Worm (Caenorhabditis elegans) whole organism, mixed stage, embryonic: Measurements from ENCODE around the gene K01D12.9.

Experiments
- M03D4.4 ChIP-seq: sonication (generic microtip); optimal IDR thresholded peaks from 2 replicates; lab custom pipeline; 2017; ENCODE audit warnings: mild to moderate bottlenecking, missing genetic modification characterization, missing compliant biosample characterization
- bed-3 ChIP-seq: fragments of 200-800 bp; sonication (Bioruptor generic); optimal IDR thresholded peaks from 3 replicates; lab custom pipeline; 2018; ENCODE audit warnings: mild to moderate bottlenecking, missing genetic modification characterization, moderate library complexity, missing compliant biosample characterization
- blmp-1 ChIP-seq: fragments of 150-350 bp; optimal IDR thresholded peaks from 2 replicates; lab custom pipeline; 2014; ENCODE audit warnings: missing biosample characterization, missing genetic modification characterization
- ceh-39 ChIP-seq: fragments of 150-350 bp; optimal IDR thresholded peaks from 2 replicates; lab custom pipeline; 2014; ENCODE audit warnings: missing biosample characterization, missing genetic modification characterization
- ceh-43 ChIP-seq: fragments of 200-800 bp; sonication (Bioruptor generic); optimal IDR thresholded peaks from 2 replicates; lab custom pipeline; 2018; ENCODE audit warnings: mild to moderate bottlenecking, missing genetic modification characterization, moderate library complexity, missing compliant biosample characterization
- ceh-83 ChIP-seq: fragments of 200-800 bp; sonication (Bioruptor generic); optimal IDR thresholded peaks from 2 replicates; lab custom pipeline; 2018; ENCODE audit warnings: mild to moderate bottlenecking, missing genetic modification characterization, missing compliant biosample characterization
- ces-1 ChIP-seq: fragments of 150-350 bp; optimal IDR thresholded peaks from 2 replicates; lab custom pipeline; 2014; ENCODE audit warnings: missing biosample characterization, missing genetic modification reagents, missing genetic modification characterization
- cnd-1 ChIP-seq: fragments of 200-800 bp; sonication (Bioruptor generic); optimal IDR thresholded peaks from 2 replicates; lab custom pipeline; 2018; ENCODE audit warnings: mild to moderate bottlenecking, missing genetic modification characterization, missing compliant biosample characterization
- drap-1 ChIP-seq: fragments of 200-800 bp; sonication (Bioruptor generic); optimal IDR thresholded peaks from 3 replicates; lab custom pipeline; 2018; ENCODE audit warnings: mild to moderate bottlenecking, missing genetic modification characterization, missing compliant biosample characterization
- elt-1 ChIP-seq: sonication (generic microtip); optimal IDR thresholded peaks from 2 replicates; lab custom pipeline; 2017; ENCODE audit warnings: missing genetic modification characterization, mild to moderate bottlenecking, missing compliant biosample characterization, antibody characterized with exemption, moderate library complexity, borderline replicate concordance; ENCODE audit not compliant: insufficient read depth
- elt-3 ChIP-seq: fragments of 150-350 bp; optimal IDR thresholded peaks from 2 replicates; lab custom pipeline; 2014; ENCODE audit warnings: missing biosample characterization, missing genetic modification characterization
- flh-1 ChIP-seq: fragments of 200-800 bp; sonication (Bioruptor generic); optimal IDR thresholded peaks from 2 replicates; lab custom pipeline; 2018; ENCODE audit warnings: mild to moderate bottlenecking, missing genetic modification characterization, moderate library complexity, missing compliant biosample characterization
- ham-2 ChIP-seq: fragments of 200-800 bp; sonication (Bioruptor generic); optimal IDR thresholded peaks from 2 replicates; lab custom pipeline; 2018; ENCODE audit warnings: mild to moderate bottlenecking, missing genetic modification characterization, missing compliant biosample characterization
- hlh-1 ChIP-seq: fragments of 150-350 bp; optimal IDR thresholded peaks from 2 replicates; lab custom pipeline; 2014; ENCODE audit warnings: missing biosample characterization, missing genetic modification reagents, missing genetic modification characterization
- lin-13 ChIP-seq: fragments of 150-350 bp; optimal IDR thresholded peaks from 2 replicates; lab custom pipeline; 2014; ENCODE audit warnings: missing biosample characterization, missing genetic modification characterization
- lin-32 ChIP-seq: fragments of 200-800 bp; sonication (Bioruptor generic); optimal IDR thresholded peaks from 2 replicates; lab custom pipeline; 2018; ENCODE audit warnings: mild to moderate bottlenecking, missing genetic modification characterization, missing compliant biosample characterization
- lsy-2 ChIP-seq: fragments of 150-350 bp; optimal IDR thresholded peaks from 2 replicates; lab custom pipeline; 2014; ENCODE audit warnings: missing biosample characterization, missing genetic modification characterization
- mab-5 ChIP-seq: fragments of 150-350 bp; optimal IDR thresholded peaks from 2 replicates; lab custom pipeline; 2014; ENCODE audit warnings: missing biosample characterization, missing genetic modification characterization
- mep-1 ChIP-seq: fragments of 150-350 bp; optimal IDR thresholded peaks from 2 replicates; lab custom pipeline; 2017; ENCODE audit warnings: missing biosample characterization, missing genetic modification reagents, missing genetic modification characterization, inconsistent platforms
- mls-2 ChIP-seq: sonication (generic microtip); optimal IDR thresholded peaks from 2 replicates; lab custom pipeline; 2016; ENCODE audit warnings: mild to moderate bottlenecking, missing genetic modification characterization, moderate library complexity, missing compliant biosample characterization
- nhr-12 ChIP-seq: fragments of 150-350 bp; optimal IDR thresholded peaks from 2 replicates; lab custom pipeline; 2014; ENCODE audit warnings: missing biosample characterization, missing genetic modification characterization
- nhr-2 ChIP-seq: fragments of 150-350 bp; optimal IDR thresholded peaks from 2 replicates; lab custom pipeline; 2014; ENCODE audit warnings: missing biosample characterization, missing genetic modification characterization
- nhr-237 ChIP-seq: fragments of 150-350 bp; optimal IDR thresholded peaks from 2 replicates; lab custom pipeline; 2014; ENCODE audit warnings: missing biosample characterization, missing genetic modification characterization
- nhr-28 ChIP-seq: fragments of 150-350 bp; optimal IDR thresholded peaks from 2 replicates; lab custom pipeline; 2014; ENCODE audit warnings: missing biosample characterization, missing genetic modification characterization
- nhr-76 ChIP-seq: sonication (generic microtip); optimal IDR thresholded peaks from 2 replicates; lab custom pipeline; 2017; ENCODE audit warnings: missing biosample characterization, missing genetic modification characterization
- pha-4 ChIP-seq: fragments of 150-350 bp; optimal IDR thresholded peaks from 2 replicates; lab custom pipeline; 2018; ENCODE audit warnings: missing biosample characterization, missing genetic modification reagents, missing genetic modification characterization
- sem-2 ChIP-seq: fragments of 200-800 bp; sonication (Bioruptor generic); optimal IDR thresholded peaks from 2 replicates; lab custom pipeline; 2018; ENCODE audit warnings: mild to moderate bottlenecking, missing genetic modification characterization, missing compliant biosample characterization
- snpc-4 ChIP-seq: fragments of 150-350 bp; optimal IDR thresholded peaks from 2 replicates; lab custom pipeline; 2014; ENCODE audit warnings: missing biosample characterization, missing genetic modification characterization
- unc-120 ChIP-seq: sonication (generic microtip); optimal IDR thresholded peaks from 2 replicates; lab custom pipeline; 2017; ENCODE audit warnings: missing genetic modification characterization, missing compliant biosample characterization; ENCODE audit not compliant: poor library complexity, severe bottlenecking
- unc-62 ChIP-seq: fragments of 150-350 bp; optimal IDR thresholded peaks from 2 replicates; lab custom pipeline; 2014; ENCODE audit warnings: missing biosample characterization, missing genetic modification reagents, missing genetic modification characterization
- zip-8 ChIP-seq: fragments of 150-350 bp; optimal IDR thresholded peaks from 2 replicates; lab custom pipeline; 2014; ENCODE audit warnings: missing biosample characterization, missing genetic modification characterization
- ztf-11 ChIP-seq: fragments of 150-350 bp; optimal IDR thresholded peaks from 2 replicates; lab custom pipeline; 2014; ENCODE audit warnings: missing biosample characterization, missing genetic modification characterization

The K01D12.9 gene

DNA sequence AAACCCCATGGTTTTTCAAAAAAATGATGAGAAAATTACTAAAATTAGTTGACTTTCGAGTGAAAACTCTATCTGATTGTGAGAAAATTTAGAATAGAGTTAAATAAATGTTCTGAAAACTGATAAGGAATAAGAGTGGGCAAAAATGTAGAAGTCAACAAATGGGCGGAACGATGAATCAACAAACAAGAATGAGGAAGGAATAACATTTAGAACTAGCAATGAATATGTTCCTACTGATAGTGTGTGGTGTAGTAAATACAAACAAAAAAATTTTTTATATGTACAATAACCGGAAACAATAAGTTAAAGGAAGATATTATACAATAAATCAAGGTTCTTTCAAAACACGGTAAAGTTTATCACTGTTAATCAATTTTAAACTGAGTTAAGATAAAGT, 39.3 kb upstream of the K01D12.9 start, which contains the start of gene pals-39:
Gene pals-39 (minus strand): TSS at position 101 of the 400 bp plus-strand sequence.
- TF ChIP-seq drap-1 (GFP tag; lab: Kevin White, UChicago) (no peak), ceh-43 (GFP tag; lab: Kevin White, UChicago) (no peak), cnd-1 (tag; lab: Kevin White, UChicago) (no peak), ces-1 (GFP tag; lab: Kevin White, UChicago) (no peak), elt-3 (no peak), lsy-2 (tag; lab: Kevin White, UChicago) (no peak), blmp-1 (no peak), nhr-237 (tag; lab: Kevin White, UChicago) (no peak), lin-13 (tag; lab: Kevin White, UChicago) (no peak), snpc-4 (tag; lab: Kevin White, UChicago) (no peak), ceh-39 (no peak), ceh-83 (GFP tag; lab: Kevin White, UChicago) (no peak), flh-1 (GFP tag; lab: Kevin White, UChicago) (no peak), pha-4 (tag; lab: Kevin White, UChicago) (no peak), mls-2 (tag; lab: Kevin White, UChicago) (no peak), elt-1 (tag; lab: Kevin White, UChicago) (no peak), lin-32 (GFP tag; lab: Kevin White, UChicago) (no peak), zip-8 (no peak)

DNA sequence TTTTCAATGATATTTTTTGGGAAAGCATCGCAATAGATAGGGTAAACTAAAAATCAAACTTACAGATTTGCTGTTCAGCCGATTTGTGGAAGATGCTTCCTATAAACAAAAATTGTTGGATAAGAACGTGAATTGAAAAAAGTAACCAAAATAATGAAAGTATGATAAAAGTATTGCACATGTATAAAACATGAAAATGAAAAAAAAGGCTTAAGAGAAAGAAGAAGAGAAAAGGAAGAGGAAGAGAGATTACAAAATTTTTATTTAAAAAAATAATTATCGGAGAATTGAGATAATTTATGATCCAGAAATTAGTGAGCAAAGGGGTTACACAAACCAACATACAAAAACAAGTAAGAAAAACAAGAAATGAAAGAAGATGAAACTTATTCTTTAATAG, 37.0 kb upstream of the K01D12.9 start, which contains the start of gene pals-37:
Gene pals-37 (minus strand): TSS at position 101 of the 400 bp plus-strand sequence.
- TF ChIP-seq hlh-1 (no peak), drap-1 (GFP tag; lab: Kevin White, UChicago) (no peak), ham-2 (GFP tag; lab: Kevin White, UChicago) (no peak), lsy-2 (tag; lab: Kevin White, UChicago) (no peak), unc-120 (tag; lab: Kevin White, UChicago) (no peak), sem-2 (no peak), nhr-76 (tag; lab: Kevin White, UChicago) (no peak), elt-3 (no peak), nhr-28 (tag; lab: Kevin White, UChicago) (no peak), nhr-12 (tag; lab: Kevin White, UChicago) (no peak), cnd-1 (tag; lab: Kevin White, UChicago) (no peak), elt-1 (tag; lab: Kevin White, UChicago) (no peak), mab-5 (tag; lab: Kevin White, UChicago) (no peak)
- TF ChIP-seq, all 35 proteins: peak for 0

DNA sequence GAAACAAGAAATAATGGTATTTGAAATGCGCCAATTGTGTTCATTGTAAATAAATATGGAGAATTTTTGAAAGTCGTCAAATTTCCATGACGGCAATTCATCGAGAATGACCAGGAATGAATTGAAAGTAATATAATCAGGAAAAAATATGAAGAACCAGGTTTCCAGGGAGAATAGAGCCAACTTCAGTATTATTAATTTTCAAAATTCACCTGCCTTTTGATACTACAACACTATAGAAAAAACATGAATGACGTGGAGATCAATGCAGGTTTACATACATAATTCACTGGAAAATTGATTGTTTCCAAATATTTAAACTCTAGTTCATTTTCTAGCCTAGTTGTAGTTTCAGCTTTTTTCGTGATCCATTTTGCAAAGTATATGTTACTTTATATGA, 29.3 kb upstream of the K01D12.9 start, which contains the start of gene srh-25:
Gene srh-25 (minus strand): TSS at position 101 of the 400 bp plus-strand sequence.
- TF ChIP-seq sem-2 (no peak), mep-1 (tag; lab: Kevin White, UChicago) (no peak), ztf-11 (tag; lab: Kevin White, UChicago) (no peak), ham-2 (GFP tag; lab: Kevin White, UChicago) (no peak), bed-3 (GFP tag; lab: Kevin White, UChicago) (no peak), zip-8 (no peak), lsy-2 (tag; lab: Kevin White, UChicago) (no peak), M03D4.4 (tag; lab: Kevin White, UChicago) (no peak), pha-4 (tag; lab: Kevin White, UChicago) (no peak), nhr-237 (tag; lab: Kevin White, UChicago) (no peak), blmp-1 (no peak), ces-1 (GFP tag; lab: Kevin White, UChicago) (no peak), cnd-1 (tag; lab: Kevin White, UChicago) (no peak), ceh-43 (GFP tag; lab: Kevin White, UChicago) (no peak), snpc-4 (tag; lab: Kevin White, UChicago) (no peak), unc-62 (GFP tag; lab: Kevin White, UChicago) (no peak), ceh-83 (GFP tag; lab: Kevin White, UChicago) (no peak)

DNA sequence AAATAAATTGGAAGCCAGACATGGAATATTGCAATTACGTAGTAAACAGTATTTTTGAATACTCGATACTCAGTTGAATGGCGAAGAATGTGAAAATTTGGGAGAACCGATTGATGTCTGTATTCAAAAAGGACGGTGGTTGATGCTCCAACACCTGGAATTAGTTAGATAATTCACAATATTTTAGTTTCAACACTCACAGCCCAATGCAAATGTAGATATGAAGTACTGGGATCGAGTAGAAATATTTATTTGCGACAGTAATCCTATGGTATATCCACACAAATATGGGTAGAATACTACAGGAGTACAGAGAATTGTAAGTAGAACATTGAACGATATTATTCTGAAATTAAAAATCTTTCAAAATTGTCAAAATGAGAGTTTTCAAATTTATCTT, 28.7 kb upstream of the K01D12.9 start:
- TF ChIP-seq nhr-2 (tag; lab: Kevin White, UChicago): no peak
